Worm (Caenorhabditis elegans): ENCODE measurements around the gene srb-1.

ce11 chrII:5178609-5179008, 7.8 kb upstream of the srb-1 start:
- TF ChIP-seq zip-5 (tag; optimal IDR thresholded peaks at IDR 0.05), result no peak
- TF ChIP-seq pha-4 (tag; optimal IDR thresholded peaks at IDR 0.05), result no peak
